Fruit fly (Drosophila melanogaster): Measurements from ENCODE around the gene CG42376.
A peak's percentile ranks its signal among the peaks of the same experiment; 100 is the strongest.

CG42376 gene

dm6 chrX:255369-255768 is 693 bp downstream of the CG42376 start, which contains the start of gene cin (continued):
- peak; percentile 25 for TF ChIP-seq lbe (GFP tag; optimal IDR thresholded peaks at IDR 0.05)
- peak; percentile 58 for TF ChIP-seq Dref (GFP tag; IDR thresholded peaks at IDR 0.05)
- peak; percentile 30 for TF ChIP-seq CG15514 (GFP tag; optimal IDR thresholded peaks at IDR 0.05)
- TF ChIP-seq CG15601 (tag; optimal IDR thresholded peaks at IDR 0.05) = no peak
- no peak for TF ChIP-seq Nf-YB (GFP tag; optimal IDR thresholded peaks at IDR 0.05)
- TF ChIP-seq Myb (GFP tag; optimal IDR thresholded peaks at IDR 0.05) = no peak
- TF ChIP-seq fd3F (GFP tag; optimal IDR thresholded peaks at IDR 0.05) = no peak
- TF ChIP-seq lilli (GFP tag; optimal IDR thresholded peaks at IDR 0.05) = peak; percentile 36
- TF ChIP-seq grau (tag; optimal IDR thresholded peaks at IDR 0.05) = peak; percentile 66
- TF ChIP-seq seq (GFP tag; IDR thresholded peaks at IDR 0.05) = 0 out of 2 replicates have a peak, but pooled peaks have one; percentile 30
- TF ChIP-seq Sry-δ (GFP tag; optimal IDR thresholded peaks at IDR 0.05) = no peak
- TF ChIP-seq knrl (GFP tag; IDR thresholded peaks at IDR 0.05; ENCODE audit: partially characterized antibody) = no peak
- TF ChIP-seq eve (GFP tag; optimal IDR thresholded peaks at IDR 0.05) = peak in 1 of 2 experiments; percentile 73
- peak; percentile 19 for TF ChIP-seq BtbVII (GFP tag; optimal IDR thresholded peaks at IDR 0.05)
- TF ChIP-seq klu (GFP tag; IDR thresholded peaks at IDR 0.05) = no peak
- peak; percentile 44 for TF ChIP-seq Sox100B (GFP tag; optimal IDR thresholded peaks at IDR 0.05)
- TF ChIP-seq pan (optimal IDR thresholded peaks at IDR 0.05) = no peak
- peak in 1 of 2 experiments; percentile 26 for TF ChIP-seq pan (GFP tag; optimal IDR thresholded peaks at IDR 0.05 in 1 of 2, IDR thresholded peaks at IDR 0.05 in 1 of 2)
- peak; percentile 13 for TF ChIP-seq Spps (tag; optimal IDR thresholded peaks at IDR 0.05)
- no peak for TF ChIP-seq Nf-YC (tag; optimal IDR thresholded peaks at IDR 0.05)
- TF ChIP-seq Meics (GFP tag; optimal IDR thresholded peaks at IDR 0.05) = peak; percentile 68
- peak; percentile 56 for TF ChIP-seq dmrt11E (tag; optimal IDR thresholded peaks at IDR 0.05)
- peak; percentile 5 for TF ChIP-seq D19A (tag; optimal IDR thresholded peaks at IDR 0.05)
- TF ChIP-seq Fer3 (tag; optimal IDR thresholded peaks at IDR 0.05) = peak; percentile 48
- TF ChIP-seq Xrp1 (GFP tag; IDR thresholded peaks at IDR 0.05) = peak; percentile 64; the same call in 1 of the 2 replicates
- peak; percentile 38 for TF ChIP-seq CG17829 (tag; optimal IDR thresholded peaks at IDR 0.05)
- TF ChIP-seq ranshi (GFP tag; IDR thresholded peaks at IDR 0.05) = peak; percentile 34; the same call in 1 of the 2 replicates
- no peak for TF ChIP-seq unc-4 (GFP tag; IDR thresholded peaks at IDR 0.05; ENCODE audit: partially characterized antibody)
- no peak for TF ChIP-seq Lhr (GFP tag; optimal IDR thresholded peaks at IDR 0.05)
- peak; percentile 55 for TF ChIP-seq Rfx (GFP tag; IDR thresholded peaks at IDR 0.05)
- peak; percentile 9 for TF ChIP-seq CG1602 (GFP tag; optimal IDR thresholded peaks at IDR 0.05)
- TF ChIP-seq ro (GFP tag; IDR thresholded peaks at IDR 0.05) = no peak
- TF ChIP-seq tin (GFP tag; optimal IDR thresholded peaks at IDR 0.05) = peak; percentile 35
- peak; percentile 49 for TF ChIP-seq CG30403 (GFP tag; optimal IDR thresholded peaks at IDR 0.05)
- no peak for TF ChIP-seq CG3726 (GFP tag; IDR thresholded peaks at IDR 0.05)
- peak; percentile 85 for TF ChIP-seq CG2116 (GFP tag; optimal IDR thresholded peaks at IDR 0.05)
- TF ChIP-seq row (GFP tag; IDR thresholded peaks at IDR 0.05) = peak; percentile 69
- no peak for TF ChIP-seq pho (GFP tag; optimal IDR thresholded peaks at IDR 0.05)
- peak; percentile 58 for TF ChIP-seq PHDP (tag; optimal IDR thresholded peaks at IDR 0.05)
- TF ChIP-seq CG10209 (GFP tag; optimal IDR thresholded peaks at IDR 0.05) = peak; percentile 34
- peak in 1 of 2 experiments; percentile 32 for TF ChIP-seq Pdp1 (GFP tag; optimal IDR thresholded peaks at IDR 0.05)
- peak; percentile 42 for TF ChIP-seq zen (tag; optimal IDR thresholded peaks at IDR 0.05)
- peak; percentile 53 for TF ChIP-seq CG9727 (GFP tag; optimal IDR thresholded peaks at IDR 0.05)
- TF ChIP-seq Dbx (GFP tag; IDR thresholded peaks at IDR 0.05) = 0 out of 3 replicates have a peak, but pooled peaks have one; percentile 26
- TF ChIP-seq slbo (GFP tag; IDR thresholded peaks at IDR 0.05) = peak; percentile 35; the same call in 1 of the 2 replicates
- TF ChIP-seq CG17328 (GFP tag; IDR thresholded peaks at IDR 0.05) = 0 out of 2 replicates have a peak, but pooled peaks have one; percentile 15
- peak; percentile 29 for TF ChIP-seq Ssrp (tag; optimal IDR thresholded peaks at IDR 0.05)
- TF ChIP-seq CG6689 (GFP tag; IDR thresholded peaks at IDR 0.05) = peak; percentile 9; the same call in 1 of the 2 replicates
- peak; percentile 51 for TF ChIP-seq CG8924 (tag; optimal IDR thresholded peaks at IDR 0.05)
- TF ChIP-seq CG13424 (tag; optimal IDR thresholded peaks at IDR 0.05) = peak; percentile 7
- TF ChIP-seq Ets65A (GFP tag) = no peak

Data from whole organism, embryonic.